Worm (Caenorhabditis elegans) whole organism, mixed stage, embryonic: ENCODE measurements around the gene K02E11.3.

Experiments
- nhr-237 ChIP-seq: fragments of 150-350 bp; optimal IDR thresholded peaks from 2 replicates; lab custom pipeline; 2014; ENCODE audit warnings: missing biosample characterization, missing genetic modification characterization
- snpc-4 ChIP-seq: fragments of 150-350 bp; optimal IDR thresholded peaks from 2 replicates; lab custom pipeline; 2014; ENCODE audit warnings: missing biosample characterization, missing genetic modification characterization

DNA sequence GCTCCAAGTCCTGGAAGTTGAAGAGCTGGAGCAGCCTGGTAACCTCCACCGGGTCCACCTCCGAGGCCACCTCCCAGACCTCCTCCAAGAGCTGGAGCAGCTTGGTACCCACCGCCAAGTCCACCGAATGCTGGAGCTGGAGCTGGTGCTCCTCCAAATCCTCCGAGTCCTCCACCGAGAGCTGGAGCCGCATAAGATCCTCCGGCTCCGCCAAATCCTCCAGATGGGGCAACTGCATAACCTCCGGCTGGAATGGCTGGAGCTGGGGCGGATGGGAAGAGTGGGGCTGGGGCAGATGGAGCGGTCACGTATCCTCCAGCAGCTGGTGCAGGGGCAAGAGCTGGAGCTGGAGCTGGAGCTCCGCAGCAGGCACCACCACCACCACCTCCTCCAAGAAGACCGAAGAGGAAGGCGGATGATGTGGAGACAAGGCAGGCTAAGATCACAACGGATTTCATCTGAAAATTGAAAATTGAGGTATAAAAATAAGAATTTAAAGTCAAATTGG is 5.9 kb downstream of the K02E11.3 start, which contains the start of gene K02E11.10:
- no peak for TF ChIP-seq snpc-4 (tag; lab: Kevin White, UChicago)
- no peak for TF ChIP-seq nhr-237 (tag; lab: Kevin White, UChicago)
